Worm (Caenorhabditis elegans) whole organism, midembryonic: ENCODE results near the gene sdz-13.

Experiments
- T22C8.4 ChIP-seq: fragments of 200-800 bp; sonication (Bioruptor generic); IDR thresholded peaks from 2 replicates; pipeline ENCODE4 v1.3.6; 2022; ENCODE audit warnings: missing genetic modification characterization, missing compliant biosample characterization
- cog-1 ChIP-seq: sonication (generic microtip); optimal IDR thresholded peaks from 2 replicates; lab custom pipeline; 2016; ENCODE audit warnings: missing genetic modification characterization, missing compliant biosample characterization
- flt-1 ChIP-seq: fragments of 200-800 bp; sonication (Bioruptor generic); IDR thresholded peaks from 2 replicates; pipeline ENCODE4 v1.3.6; 2022; ENCODE audit warnings: missing genetic modification characterization, missing compliant biosample characterization
- klf-2 ChIP-seq: fragments of 200-800 bp; sonication (Bioruptor generic); conservative IDR thresholded peaks from 2 replicates; pipeline ENCODE4 v1.3.6; 2022; ENCODE audit warnings: missing genetic modification reagents, missing genetic modification characterization, missing compliant biosample characterization
- med-1 ChIP-seq: sonication (generic microtip); optimal IDR thresholded peaks from 2 replicates; lab custom pipeline; 2017; ENCODE audit warnings: missing genetic modification characterization, mild to moderate bottlenecking, missing compliant biosample characterization, antibody characterized with exemption, missing genetic modification reagents; ENCODE audit not compliant: insufficient read depth
- ref-1 ChIP-seq: fragments of 200-800 bp; sonication (Bioruptor generic); conservative IDR thresholded peaks from 2 replicates; pipeline ENCODE4 v1.3.6; 2022; ENCODE audit warnings: missing genetic modification reagents, missing genetic modification characterization, missing compliant biosample characterization
- tab-1 ChIP-seq: fragments of 200-800 bp; sonication (Bioruptor generic); IDR thresholded peaks from 2 replicates; pipeline ENCODE4 v1.3.6; 2022; ENCODE audit warnings: missing genetic modification characterization, missing compliant biosample characterization
- ztf-23 ChIP-seq: fragments of 200-800 bp; sonication (Bioruptor generic); IDR thresholded peaks from 2 replicates; pipeline ENCODE4 v1.3.6; 2022; ENCODE audit warnings: missing genetic modification reagents, missing genetic modification characterization, missing compliant biosample characterization
- ztf-29 ChIP-seq: fragments of 200-800 bp; sonication (Bioruptor generic); IDR thresholded peaks from 2 replicates; pipeline ENCODE4 v1.3.6; 2022; ENCODE audit warnings: missing genetic modification reagents, missing genetic modification characterization, missing compliant biosample characterization

The sdz-13 gene

ce11 chrIV:10885915-10886314, 6.5 kb upstream of the sdz-13 start, which contains the start of gene srlf-11:
Gene srlf-11, minus strand, starts transcription at chrIV:10886015.
- TF ChIP-seq ztf-23 (GFP tag; lab: Robert Waterston, UW) (no peak), flt-1 (GFP tag; lab: Robert Waterston, UW) (no peak), ref-1 (no peak), klf-2 (GFP tag; lab: Robert Waterston, UW) (no peak), cog-1 (tag; lab: Kevin White, UChicago) (no peak), med-1 (GFP tag; lab: Kevin White, UChicago) (no peak), ztf-29 (GFP tag; lab: Robert Waterston, UW) (no peak), T22C8.4 (GFP tag; lab: Robert Waterston, UW) (no peak), tab-1 (GFP tag; lab: Robert Waterston, UW) (no peak)

- TF ChIP-seq cog-1 (tag; lab: Kevin White, UChicago) (no peak), med-1 (GFP tag; lab: Kevin White, UChicago) (no peak), klf-2 (GFP tag; lab: Robert Waterston, UW) (no peak), flt-1 (GFP tag; lab: Robert Waterston, UW) (no peak), ztf-23 (GFP tag; lab: Robert Waterston, UW) (no peak), T22C8.4 (GFP tag; lab: Robert Waterston, UW) (no peak), ref-1 (no peak), tab-1 (GFP tag; lab: Robert Waterston, UW) (no peak), ztf-29 (GFP tag; lab: Robert Waterston, UW) (no peak)
Measured at ce11 chrIV:10884263-10884662, 4.8 kb upstream of the sdz-13 start, which contains the start of gene F13E9.5. Gene F13E9.5, minus strand, starts transcription at chrIV:10884363.

DNA sequence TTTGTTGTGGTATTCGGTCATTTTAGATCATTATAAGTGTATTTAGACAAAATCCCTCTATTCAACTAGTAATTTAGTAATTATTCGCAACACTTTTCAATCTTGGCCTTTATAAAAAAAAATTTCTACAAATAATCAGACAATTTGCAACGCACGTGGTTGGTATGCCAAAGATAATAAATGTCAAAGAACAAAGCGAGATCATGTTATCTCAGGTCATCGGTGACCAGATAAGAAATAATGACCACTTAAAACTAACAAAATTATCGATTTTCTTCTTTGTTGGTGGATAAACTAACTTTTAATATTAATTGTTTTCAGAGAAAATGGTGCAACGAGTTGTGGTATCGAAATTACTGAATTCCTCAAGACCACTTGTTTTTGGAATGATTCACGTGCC, 1.8 kb upstream of the sdz-13 start, which contains the start of gene F13E9.13:
Gene F13E9.13, plus strand, starts transcription at position 317 of the 400 bp plus-strand sequence.
- TF ChIP-seq ztf-29 (GFP tag; lab: Robert Waterston, UW), result no peak
- TF ChIP-seq tab-1 (GFP tag; lab: Robert Waterston, UW), result no peak
- TF ChIP-seq ztf-23 (GFP tag; lab: Robert Waterston, UW), result no peak
- TF ChIP-seq flt-1 (GFP tag; lab: Robert Waterston, UW), result no peak
- TF ChIP-seq klf-2 (GFP tag; lab: Robert Waterston, UW), result no peak
- no peak for TF ChIP-seq ref-1
- TF ChIP-seq T22C8.4 (GFP tag; lab: Robert Waterston, UW), result no peak
- TF ChIP-seq cog-1 (tag; lab: Kevin White, UChicago), result no peak
- no peak for TF ChIP-seq med-1 (GFP tag; lab: Kevin White, UChicago)

- TF ChIP-seq tab-1 (GFP tag; lab: Robert Waterston, UW), result no peak
- no peak for TF ChIP-seq flt-1 (GFP tag; lab: Robert Waterston, UW)
Measured at ce11 chrIV:10880264-10880663, 822 bp upstream of the sdz-13 start, which contains the start of gene fipr-15. Gene fipr-15, plus strand, starts transcription at chrIV:10880564.

- TF ChIP-seq ref-1 (no peak), flt-1 (GFP tag; lab: Robert Waterston, UW) (no peak), med-1 (GFP tag; lab: Kevin White, UChicago) (no peak), klf-2 (GFP tag; lab: Robert Waterston, UW) (no peak), T22C8.4 (GFP tag; lab: Robert Waterston, UW) (no peak), tab-1 (GFP tag; lab: Robert Waterston, UW) (no peak), cog-1 (tag; lab: Kevin White, UChicago) (no peak), ztf-23 (GFP tag; lab: Robert Waterston, UW) (no peak), ztf-29 (GFP tag; lab: Robert Waterston, UW) (no peak)
Measured at ce11 chrIV:10876844-10877243, 2.6 kb downstream of the sdz-13 start, which contains the start of gene fipr-14. Gene fipr-14, plus strand, starts transcription at chrIV:10877144.

DNA sequence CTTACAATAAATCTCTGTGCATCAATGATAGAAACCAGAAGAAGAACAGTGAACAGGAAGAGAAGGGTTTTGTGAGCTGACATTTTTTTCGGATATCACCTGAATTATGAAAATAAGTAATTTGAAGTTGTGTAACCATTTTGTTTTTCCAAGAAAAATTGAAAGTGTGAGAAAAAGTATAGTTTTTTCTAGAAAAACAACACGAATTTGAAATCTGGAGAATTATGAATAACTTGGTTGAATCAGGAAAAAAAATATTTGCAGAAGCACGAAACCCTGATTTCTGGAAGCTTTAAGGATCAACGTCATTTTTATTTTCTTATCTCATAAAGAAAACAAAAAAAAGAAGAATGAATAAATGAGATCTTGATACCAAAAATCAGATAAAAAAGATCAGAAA, 4.9 kb downstream of the sdz-13 start, which contains the start of gene F13E9.12:
Gene F13E9.12, minus strand, starts transcription at position 101 of the 400 bp plus-strand sequence.
- TF ChIP-seq T22C8.4 (GFP tag; lab: Robert Waterston, UW) (no peak), flt-1 (GFP tag; lab: Robert Waterston, UW) (no peak), cog-1 (tag; lab: Kevin White, UChicago) (no peak), ztf-29 (GFP tag; lab: Robert Waterston, UW) (no peak), tab-1 (GFP tag; lab: Robert Waterston, UW) (no peak), med-1 (GFP tag; lab: Kevin White, UChicago) (no peak), klf-2 (GFP tag; lab: Robert Waterston, UW) (no peak), ztf-23 (GFP tag; lab: Robert Waterston, UW) (no peak), ref-1 (no peak)

DNA sequence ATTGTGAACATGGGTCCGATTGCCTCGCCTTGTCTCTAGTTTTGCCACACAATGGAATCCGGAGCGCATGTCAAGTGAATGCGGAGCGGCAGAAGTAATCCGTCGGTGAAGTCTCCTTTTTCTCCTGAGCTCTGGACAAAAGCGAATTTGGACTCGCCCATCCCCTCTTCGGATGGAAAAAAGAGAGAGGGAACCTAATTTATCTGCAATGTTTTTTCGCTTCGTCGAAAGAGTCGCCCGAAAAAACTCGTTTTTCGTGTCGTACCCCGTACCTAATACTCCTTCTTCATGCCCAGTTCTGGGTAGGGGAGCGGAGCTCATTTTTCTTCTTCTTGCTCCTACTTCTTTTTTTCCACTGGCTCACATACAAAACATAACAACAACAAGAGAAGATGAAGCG, 9.3 kb downstream of the sdz-13 start:
- TF ChIP-seq flt-1 (GFP tag; lab: Robert Waterston, UW) (0 out of 2 replicates have a peak, but pooled peaks have one; percentile 4), ref-1 (no peak)

ce11 chrIV:10869642-10870041, 9.8 kb downstream of the sdz-13 start:
- TF ChIP-seq tab-1 (GFP tag; lab: Robert Waterston, UW) (0 out of 2 replicates have a peak, but pooled peaks have one; percentile 65), ztf-23 (GFP tag; lab: Robert Waterston, UW) (no peak)

- TF ChIP-seq flt-1 (GFP tag; lab: Robert Waterston, UW), result 0 out of 2 replicates have a peak, but pooled peaks have one; percentile 50
- TF ChIP-seq tab-1 (GFP tag; lab: Robert Waterston, UW), result peak; percentile 51; the same call in 1 of the 2 replicates
- TF ChIP-seq ztf-23 (GFP tag; lab: Robert Waterston, UW), result peak; percentile 18; the same call in 1 of the 2 replicates
- no peak for TF ChIP-seq klf-2 (GFP tag; lab: Robert Waterston, UW)
Measured at ce11 chrIV:10868629-10869251, 10.7 kb downstream of the sdz-13 start, which contains the start of gene F13E9.11. Gene F13E9.11, minus strand, starts transcription at chrIV:10869135.
